Fruit fly (Drosophila melanogaster): ENCODE results near the gene Myc.

Gene Myc

DNA sequence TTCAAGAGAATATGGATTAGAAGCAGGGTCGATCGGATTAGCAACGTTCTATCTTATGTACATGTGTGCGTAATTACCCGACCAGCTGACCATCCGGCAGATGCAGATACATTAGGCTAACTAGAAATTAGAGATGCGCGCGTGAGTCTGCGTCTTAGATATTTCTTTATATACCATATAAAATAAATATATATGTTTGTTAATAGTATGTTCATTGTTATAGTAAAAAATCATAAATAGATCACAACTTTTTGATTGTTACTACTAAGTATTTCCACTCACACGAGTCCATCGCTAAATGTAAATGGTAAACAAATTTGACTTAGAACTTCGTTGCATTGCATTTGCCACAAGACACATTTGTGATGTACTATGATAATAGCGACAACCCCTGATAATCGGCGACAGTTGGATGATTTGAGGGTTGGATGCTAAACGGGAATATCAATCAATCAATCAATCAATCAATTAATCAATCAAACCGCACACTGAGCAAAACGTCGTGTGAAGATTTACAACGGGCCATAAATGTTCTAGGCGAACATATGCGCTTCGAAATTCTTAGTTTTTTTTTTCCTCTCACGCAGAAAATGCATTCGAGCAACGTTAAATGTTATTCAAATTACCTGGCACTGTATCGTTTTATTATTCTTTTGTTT lies 24.0 kb downstream of the Myc start (continued):
- TF ChIP-seq CG12942 (GFP tag; optimal IDR thresholded peaks at IDR 0.05) (no peak), ham (GFP tag; IDR thresholded peaks at IDR 0.05) (no peak), Oaz (GFP tag; IDR thresholded peaks at IDR 0.05) (0 out of 2 replicates have a peak, but pooled peaks have one; percentile 16), nerfin-1 (tag; optimal IDR thresholded peaks at IDR 0.05) (no peak), CG15514 (GFP tag; optimal IDR thresholded peaks at IDR 0.05) (no peak), caup (GFP tag; optimal IDR thresholded peaks at IDR 0.05; ENCODE audit: severe bottlenecking) (no peak), wor (GFP tag; IDR thresholded peaks at IDR 0.05) (no peak), amos (GFP tag; IDR thresholded peaks at IDR 0.05; ENCODE audit: partially characterized antibody) (no peak), CG13123 (GFP tag; optimal IDR thresholded peaks at IDR 0.05) (no peak), ci (GFP tag; IDR thresholded peaks at IDR 0.05) (peak; percentile 76; the same call in 2 of the 3 replicates), insv (GFP tag; optimal IDR thresholded peaks at IDR 0.05) (no peak), CG8089 (GFP tag; optimal IDR thresholded peaks at IDR 0.05) (no peak), Lim3 (GFP tag; IDR thresholded peaks at IDR 0.05) (no peak), disco-r (GFP tag; optimal IDR thresholded peaks at IDR 0.05) (no peak), GATAe (GFP tag; conservative IDR thresholded peaks at IDR 0.05) (no peak), vfl (GFP tag; optimal IDR thresholded peaks at IDR 0.05) (no peak), CG42726 (GFP tag; IDR thresholded peaks at IDR 0.05; ENCODE audit: partially characterized antibody) (no peak), Nf-YB (GFP tag; optimal IDR thresholded peaks at IDR 0.05) (no peak), sisA (GFP tag; IDR thresholded peaks at IDR 0.05) (peak; percentile 38; the same call in 1 of the 2 replicates), CG11695 (GFP tag; IDR thresholded peaks at IDR 0.05) (peak; percentile 45; the same call in 1 of the 3 replicates), ac (GFP tag; optimal IDR thresholded peaks at IDR 0.05) (peak; percentile 12), Antp (GFP tag; optimal IDR thresholded peaks at IDR 0.05) (no peak), Kr (GFP tag; optimal IDR thresholded peaks at IDR 0.05) (no peak), CG10274 (GFP tag; optimal IDR thresholded peaks at IDR 0.05) (no peak), CG9797 (GFP tag; optimal IDR thresholded peaks at IDR 0.05) (no peak), pum (GFP tag; optimal IDR thresholded peaks at IDR 0.05) (no peak), slp2 (GFP tag; optimal IDR thresholded peaks at IDR 0.05) (no peak), bowl (GFP tag; IDR thresholded peaks at IDR 0.05) (no peak), trem (tag; optimal IDR thresholded peaks at IDR 0.05) (peak; percentile 25), ERR (GFP tag; optimal IDR thresholded peaks at IDR 0.05) (no peak), CG15696 (tag; optimal IDR thresholded peaks at IDR 0.05) (peak; percentile 68), CG32772 (GFP tag; IDR thresholded peaks at IDR 0.05) (no peak), fd96Cb (tag; optimal IDR thresholded peaks at IDR 0.05) (peak; percentile 17), pfk (GFP tag; optimal IDR thresholded peaks at IDR 0.05) (no peak), Max (GFP tag; optimal IDR thresholded peaks at IDR 0.05) (no peak), cg (GFP tag; optimal IDR thresholded peaks at IDR 0.05) (no peak), CG7745 (tag; optimal IDR thresholded peaks at IDR 0.05) (no peak), CG6254 (GFP tag; optimal IDR thresholded peaks at IDR 0.05) (peak; percentile 5), CG11093 (GFP tag; IDR thresholded peaks at IDR 0.05) (no peak), Atf6 (GFP tag; IDR thresholded peaks at IDR 0.05) (no peak), CG11085 (GFP tag; IDR thresholded peaks at IDR 0.05) (no peak), HLH54F (GFP tag; optimal IDR thresholded peaks at IDR 0.05) (no peak), oc (tag; optimal IDR thresholded peaks at IDR 0.05) (peak; percentile 13), CG8388 (GFP tag; optimal IDR thresholded peaks at IDR 0.05) (peak; percentile 47), CG17361 (GFP tag; IDR thresholded peaks at IDR 0.05) (peak; percentile 43; the same call in 1 of the 3 replicates), BEAF-32 (GFP tag; optimal IDR thresholded peaks at IDR 0.05) (peak; percentile 60), CG18619 (GFP tag; optimal IDR thresholded peaks at IDR 0.05) (peak; percentile 17), Deaf1 (tag; optimal IDR thresholded peaks at IDR 0.05) (no peak), p53 (GFP tag; optimal IDR thresholded peaks at IDR 0.05) (no peak), CTCF (GFP tag; optimal IDR thresholded peaks at IDR 0.05) (no peak), gsb-n (tag; optimal IDR thresholded peaks at IDR 0.05) (peak; percentile 56)
